Fruit fly (Drosophila melanogaster) whole organism, embryonic: ENCODE measurements around the gene pim.

Source experiments
- Atf-2 ChIP-seq: fragments of 200-800 bp; sonication (Bioruptor generic); optimal IDR thresholded peaks from 2 replicates; lab custom pipeline; 2016; ENCODE audit warnings: missing biosample characterization, missing genetic modification characterization
- Awh ChIP-seq: fragments of 200-800 bp; sonication (Bioruptor generic); IDR thresholded peaks from 2 replicates; pipeline ENCODE4, ENCODE4 v1.3.6; 2022; ENCODE audit warnings: missing biosample characterization, missing genetic modification characterization
- CG10321 ChIP-seq: fragments of 200-800 bp; sonication (Bioruptor generic); IDR thresholded peaks from 2 replicates; pipeline ENCODE4 v1.3.6; 2022; ENCODE audit warnings: missing biosample characterization, missing genetic modification characterization
- CG10366 ChIP-seq: fragments of 200-800 bp; sonication (Bioruptor generic); IDR thresholded peaks from 2 replicates; pipeline ENCODE4 v1.3.6; 2022; ENCODE audit warnings: missing biosample characterization, missing genetic modification characterization
- CG10979 ChIP-seq: fragments of 200-800 bp; sonication (Bioruptor generic); optimal IDR thresholded peaks from 2 replicates; lab custom pipeline; 2018; ENCODE audit warnings: missing biosample characterization, mild to moderate bottlenecking, missing genetic modification characterization, moderate library complexity
- CG11085 ChIP-seq: fragments of 200-800 bp; sonication (Bioruptor generic); IDR thresholded peaks from 2 replicates; pipeline ENCODE4 v1.3.6; 2022; ENCODE audit warnings: missing biosample characterization, missing genetic modification characterization
- CG12155 ChIP-seq: fragments of 200-800 bp; sonication (Bioruptor generic); optimal IDR thresholded peaks from 3 replicates; lab custom pipeline; 2016; ENCODE audit warnings: missing biosample characterization, missing genetic modification characterization
- CG12769 ChIP-seq: fragments of 200-800 bp; sonication (Bioruptor generic); optimal IDR thresholded peaks from 2 replicates; lab custom pipeline; 2019; ENCODE audit warnings: missing biosample characterization, mild to moderate bottlenecking, missing genetic modification characterization, moderate library complexity
- CG13424 ChIP-seq: fragments of 200-800 bp; sonication (Bioruptor generic); optimal IDR thresholded peaks from 2 replicates; lab custom pipeline; 2019; ENCODE audit warnings: missing biosample characterization, mild to moderate bottlenecking, missing genetic modification characterization, moderate library complexity
- CG15011 ChIP-seq: fragments of 200-800 bp; sonication (Bioruptor generic); optimal IDR thresholded peaks from 3 replicates; lab custom pipeline; 2018; ENCODE audit warnings: missing biosample characterization, mild to moderate bottlenecking, missing genetic modification characterization
- CG16815 ChIP-seq: fragments of 200-800 bp; sonication (Bioruptor generic); optimal IDR thresholded peaks from 3 replicates; lab custom pipeline; 2017; ENCODE audit warnings: missing biosample characterization, mild to moderate bottlenecking, missing genetic modification characterization
- CG18619 ChIP-seq: fragments of 200-800 bp; sonication (Bioruptor generic); optimal IDR thresholded peaks from 3 replicates; lab custom pipeline; 2017; ENCODE audit warnings: missing biosample characterization, mild to moderate bottlenecking, missing genetic modification characterization
- CG31224 ChIP-seq: fragments of 200-800 bp; sonication (Bioruptor generic); IDR thresholded peaks from 2 replicates; pipeline ENCODE4 v1.3.6; 2022; ENCODE audit warnings: missing biosample characterization, missing genetic modification characterization
- CG4854 ChIP-seq: fragments of 200-800 bp; sonication (Bioruptor generic); optimal IDR thresholded peaks from 2 replicates; lab custom pipeline; 2016; ENCODE audit warnings: missing biosample characterization, missing genetic modification characterization, inconsistent platforms
- CG6689 ChIP-seq: fragments of 200-800 bp; sonication (Bioruptor generic); IDR thresholded peaks from 2 replicates; pipeline ENCODE4 v1.3.6; 2022; ENCODE audit warnings: missing biosample characterization, missing genetic modification characterization
- CG8281 ChIP-seq: fragments of 200-800 bp; sonication (Bioruptor generic); optimal IDR thresholded peaks from 2 replicates; lab custom pipeline; 2018; ENCODE audit warnings: missing biosample characterization, mild to moderate bottlenecking, missing genetic modification characterization, moderate library complexity
- CG8359 ChIP-seq: fragments of 200-800 bp; sonication (Bioruptor generic); optimal IDR thresholded peaks from 2 replicates; lab custom pipeline; 2017; ENCODE audit warnings: missing biosample characterization, mild to moderate bottlenecking, missing genetic modification characterization, borderline replicate concordance
- CG9437 ChIP-seq: fragments of 200-800 bp; sonication (Bioruptor generic); optimal IDR thresholded peaks from 2 replicates; lab custom pipeline; 2018; ENCODE audit warnings: missing biosample characterization, mild to moderate bottlenecking, missing genetic modification characterization
- CG9932 ChIP-seq: fragments of 200-800 bp; sonication (Bioruptor generic); IDR thresholded peaks from 2 replicates; pipeline ENCODE4 v1.3.6; 2022; ENCODE audit warnings: missing biosample characterization, missing genetic modification characterization
- CTCF ChIP-seq: fragments of 200-800 bp; sonication (Bioruptor generic); optimal IDR thresholded peaks from 2 replicates; lab custom pipeline; 2017; ENCODE audit warnings: missing biosample characterization, mild to moderate bottlenecking, missing genetic modification characterization, moderate library complexity
- CrebB ChIP-seq: fragments of 200-800 bp; sonication (Bioruptor generic); optimal IDR thresholded peaks from 3 replicates; lab custom pipeline; 2018; ENCODE audit warnings: missing biosample characterization, mild to moderate bottlenecking, missing genetic modification characterization
- Dbx ChIP-seq: fragments of 200-800 bp; sonication (Bioruptor generic); IDR thresholded peaks from 3 replicates; pipeline ENCODE4 v1.3.6; 2022; ENCODE audit warnings: missing biosample characterization, missing genetic modification characterization
- Drgx ChIP-seq: fragments of 200-800 bp; sonication (Bioruptor generic); IDR thresholded peaks from 2 replicates; pipeline ENCODE4 v1.3.6; 2022; ENCODE audit warnings: missing biosample characterization, missing genetic modification characterization
- Ets97D ChIP-seq: fragments of 200-800 bp; sonication (Bioruptor generic); optimal IDR thresholded peaks from 3 replicates; lab custom pipeline; 2016; ENCODE audit warnings: missing biosample characterization, missing genetic modification characterization
- HLH4C ChIP-seq: fragments of 200-800 bp; sonication (Bioruptor generic); IDR thresholded peaks from 3 replicates; pipeline ENCODE4 v1.3.6; 2022; ENCODE audit warnings: missing biosample characterization, missing genetic modification characterization; ENCODE audit not compliant: partially characterized antibody
- Med ChIP-seq: fragments of 200-800 bp; sonication (Bioruptor generic); peaks from one replicate; lab custom pipeline; 2016; ENCODE audit warnings: missing biosample characterization, missing genetic modification characterization, mild to moderate bottlenecking, inconsistent platforms, moderate library complexity
- Mes4 ChIP-seq: fragments of 200-800 bp; sonication (Bioruptor generic); optimal IDR thresholded peaks from 2 replicates; lab custom pipeline; 2016; ENCODE audit warnings: missing biosample characterization, missing genetic modification characterization
- NK7.1 ChIP-seq: fragments of 200-800 bp; sonication (Bioruptor generic); optimal IDR thresholded peaks from 3 replicates; lab custom pipeline; 2016; ENCODE audit warnings: missing biosample characterization, missing genetic modification characterization
- Sry-δ ChIP-seq: fragments of 200-800 bp; sonication (Bioruptor generic); optimal IDR thresholded peaks from 2 replicates; lab custom pipeline; 2016; ENCODE audit warnings: missing biosample characterization, missing genetic modification characterization
- Xrp1 ChIP-seq: fragments of 200-800 bp; sonication (Bioruptor generic); IDR thresholded peaks from 2 replicates; pipeline ENCODE4 v1.3.6; 2022; ENCODE audit warnings: missing biosample characterization, missing genetic modification characterization
- ase ChIP-seq: fragments of 200-800 bp; sonication (Bioruptor generic); IDR thresholded peaks from 3 replicates; pipeline ENCODE4 v1.3.6; 2022; ENCODE audit warnings: missing biosample characterization, missing genetic modification characterization
- ato ChIP-seq: fragments of 200-800 bp; sonication (Bioruptor generic); IDR thresholded peaks from 2 replicates; pipeline ENCODE4 v1.3.6; 2022; ENCODE audit warnings: missing biosample characterization, missing genetic modification characterization; ENCODE audit not compliant: partially characterized antibody
- danr ChIP-seq: fragments of 200-800 bp; sonication (Bioruptor generic); IDR thresholded peaks from 2 replicates; pipeline ENCODE4 v1.3.6; 2022; ENCODE audit warnings: missing biosample characterization, missing genetic modification characterization
- emc ChIP-seq: fragments of 200-800 bp; sonication (Bioruptor generic); optimal IDR thresholded peaks from 2 replicates; lab custom pipeline; 2016; ENCODE audit warnings: missing biosample characterization, missing genetic modification characterization
- en ChIP-seq: fragments of 200-800 bp; sonication (Bioruptor generic); optimal IDR thresholded peaks from 2 replicates; lab custom pipeline; 2016; ENCODE audit warnings: missing biosample characterization, missing genetic modification characterization
- ftz-f1 ChIP-seq: fragments of 200-800 bp; sonication (Bioruptor generic); optimal IDR thresholded peaks from 2 replicates; lab custom pipeline; 2016; ENCODE audit warnings: missing biosample characterization, missing genetic modification characterization
- fu2 ChIP-seq: fragments of 200-800 bp; sonication (Bioruptor generic); optimal IDR thresholded peaks from 2 replicates; lab custom pipeline; 2016; ENCODE audit warnings: missing biosample characterization, missing genetic modification characterization
- grn ChIP-seq: fragments of 200-800 bp; sonication (Bioruptor generic); optimal IDR thresholded peaks from 3 replicates; lab custom pipeline; 2017; ENCODE audit warnings: missing biosample characterization, missing genetic modification characterization
- gt ChIP-seq: fragments of 200-800 bp; sonication (Bioruptor generic); IDR thresholded peaks from 2 replicates; pipeline ENCODE4 v1.3.6; 2022; ENCODE audit warnings: missing biosample characterization, missing genetic modification characterization
- hkb ChIP-seq, 2 experiments: fragments of 200-800 bp in 1 of 2; fragments of >200 bp in 1 of 2; sonication (Bioruptor generic) in 1 of 2; IDR thresholded peaks in 1 of 2; optimal IDR thresholded peaks in 1 of 2; 2 replicates each; pipeline versions ENCODE4 v1.3.6 to Lab custom; 2017 to 2022; ENCODE audit warnings: missing biosample characterization in 1 of 2, missing genetic modification characterization in 1 of 2
- klu ChIP-seq: fragments of 200-800 bp; sonication (Bioruptor generic); IDR thresholded peaks from 2 replicates; pipeline ENCODE4 v1.3.6; 2022; ENCODE audit warnings: missing biosample characterization, missing genetic modification characterization
- lab ChIP-seq: fragments of 200-800 bp; sonication (Bioruptor generic); optimal IDR thresholded peaks from 3 replicates; lab custom pipeline; 2017; ENCODE audit warnings: missing biosample characterization, missing genetic modification characterization, mild to moderate bottlenecking, moderate library complexity, missing genetic modification reagents
- lbe ChIP-seq: fragments of 200-800 bp; sonication (Bioruptor generic); optimal IDR thresholded peaks from 2 replicates; lab custom pipeline; 2016; ENCODE audit warnings: missing biosample characterization, mild to moderate bottlenecking, missing genetic modification characterization
- nau ChIP-seq: fragments of 200-800 bp; sonication (Bioruptor generic); optimal IDR thresholded peaks from 3 replicates; lab custom pipeline; 2017; ENCODE audit warnings: missing biosample characterization, mild to moderate bottlenecking, missing genetic modification characterization, missing genetic modification reagents
- nmo ChIP-seq: fragments of 200-800 bp; sonication (Bioruptor generic); optimal IDR thresholded peaks from 2 replicates; lab custom pipeline; 2018; ENCODE audit warnings: missing biosample characterization, mild to moderate bottlenecking, missing genetic modification characterization, moderate library complexity
- pum ChIP-seq: fragments of 200-800 bp; sonication (Bioruptor generic); optimal IDR thresholded peaks from 2 replicates; lab custom pipeline; 2016; ENCODE audit warnings: missing biosample characterization, missing genetic modification characterization
- ranshi ChIP-seq: fragments of 200-800 bp; sonication (Bioruptor generic); IDR thresholded peaks from 2 replicates; pipeline ENCODE4 v1.3.6; 2022; ENCODE audit warnings: missing biosample characterization, missing genetic modification characterization
- ro ChIP-seq: fragments of 200-800 bp; sonication (Bioruptor generic); IDR thresholded peaks from 2 replicates; pipeline ENCODE4 v1.3.6; 2022; ENCODE audit warnings: missing biosample characterization, missing genetic modification characterization
- sd ChIP-seq: fragments of 200-800 bp; sonication (Bioruptor generic); optimal IDR thresholded peaks from 3 replicates; lab custom pipeline; 2018; ENCODE audit warnings: missing biosample characterization, mild to moderate bottlenecking, missing genetic modification characterization, moderate library complexity
- zen2 ChIP-seq: fragments of 200-800 bp; sonication (Bioruptor generic); IDR thresholded peaks from 3 replicates; pipeline ENCODE4 v1.3.6; 2022; ENCODE audit warnings: missing biosample characterization, missing genetic modification characterization; ENCODE audit not compliant: partially characterized antibody

The pim gene

dm6 chr2L:10387869-10388726 is 25.3 kb downstream of the pim start, which contains the start of gene da (continued):
- peak; percentile 8 for TF ChIP-seq CG4854 (GFP tag; lab: Kevin White, UChicago)
- 0 out of 2 replicates have a peak, but pooled peaks have one; percentile 17 for TF ChIP-seq ranshi
- TF ChIP-seq Sry-δ (GFP tag; lab: Kevin White, UChicago), result peak; percentile 71
- peak; percentile 35 for TF ChIP-seq CG10979 (tag; lab: Kevin White, UChicago)
- TF ChIP-seq CG11085 (GFP tag; lab: Robert Waterston, UW), result no peak
- no peak for TF ChIP-seq danr (GFP tag; lab: Robert Waterston, UW)
- TF ChIP-seq CG9932 (GFP tag; lab: Robert Waterston, UW), result peak; percentile 75; the same call in 1 of the 2 replicates
- TF ChIP-seq CG12769, result no peak
- TF ChIP-seq Dbx (GFP tag; lab: Robert Waterston, UW), result 0 out of 3 replicates have a peak, but pooled peaks have one; percentile 15
- no peak for TF ChIP-seq CG10321 (GFP tag; lab: Robert Waterston, UW)
- no peak for TF ChIP-seq zen2 (GFP tag; lab: Robert Waterston, UW)
- peak; percentile 61 for TF ChIP-seq CG18619
- peak; percentile 37; the same call in 1 of the 2 replicates for TF ChIP-seq Drgx (GFP tag; lab: Robert Waterston, UW)
- TF ChIP-seq CG8281 (tag; lab: Kevin White, UChicago), result no peak
- no peak for TF ChIP-seq Atf-2
- peak; percentile 32 for TF ChIP-seq fu2 (GFP tag; lab: Kevin White, UChicago)
- no peak for TF ChIP-seq CG15011 (GFP tag; lab: Kevin White, UChicago)
- TF ChIP-seq CG6689 (GFP tag; lab: Robert Waterston, UW), result peak; percentile 64
- no peak for TF ChIP-seq ro (GFP tag; lab: Robert Waterston, UW)
- TF ChIP-seq nau (GFP tag; lab: Kevin White, UChicago), result no peak
- TF ChIP-seq CG16815 (GFP tag; lab: Kevin White, UChicago), result peak; percentile 19
- no peak for TF ChIP-seq NK7.1 (GFP tag; lab: Kevin White, UChicago)
- peak; percentile 30 for TF ChIP-seq Mes4 (GFP tag; lab: Kevin White, UChicago)
- TF ChIP-seq hkb (optimal IDR thresholded peaks at IDR 0.05; lab: Kevin White, UChicago), result no peak
- TF ChIP-seq hkb (GFP tag; IDR thresholded peaks at IDR 0.05; lab: Robert Waterston, UW), result peak; percentile 54
- no peak for TF ChIP-seq lbe
- no peak for TF ChIP-seq en (GFP tag; lab: Kevin White, UChicago)
- peak; percentile 63 for TF ChIP-seq Xrp1 (GFP tag; lab: Robert Waterston, UW)
- no peak for TF ChIP-seq ftz-f1

- TF ChIP-seq CG31224 (GFP tag; lab: Robert Waterston, UW), result no peak
- no peak for TF ChIP-seq lab (GFP tag; lab: Kevin White, UChicago)
- no peak for TF ChIP-seq CrebB (tag; lab: Kevin White, UChicago)
- peak; percentile 4 for TF ChIP-seq CTCF (GFP tag; lab: Kevin White, UChicago)
- TF ChIP-seq HLH4C (GFP tag; lab: Robert Waterston, UW), result no peak
- TF ChIP-seq CG8281 (tag; lab: Kevin White, UChicago), result no peak
- no peak for TF ChIP-seq ase
- TF ChIP-seq grn (GFP tag; lab: Kevin White, UChicago), result peak; percentile 69
- TF ChIP-seq CG8359 (GFP tag; lab: Kevin White, UChicago), result no peak
- no peak for TF ChIP-seq emc (GFP tag; lab: Kevin White, UChicago)
- no peak for TF ChIP-seq ato (GFP tag; lab: Robert Waterston, UW)
- no peak for TF ChIP-seq Ets97D
- TF ChIP-seq Awh, result no peak
- TF ChIP-seq nmo, result no peak
- no peak for TF ChIP-seq CG9437
- TF ChIP-seq sd, result peak; percentile 85
- TF ChIP-seq CG13424 (tag; lab: Kevin White, UChicago), result no peak
- no peak for TF ChIP-seq gt (GFP tag; lab: Robert Waterston, UW)
- TF ChIP-seq Med (GFP tag; lab: Kevin White, UChicago), result no peak
- no peak for TF ChIP-seq CG12155 (GFP tag; lab: Kevin White, UChicago)
- no peak for TF ChIP-seq pum (GFP tag; lab: Kevin White, UChicago)
- TF ChIP-seq CG10366 (GFP tag; lab: Robert Waterston, UW), result no peak
- no peak for TF ChIP-seq klu (GFP tag; lab: Robert Waterston, UW)
Measured at dm6 chr2L:10393467-10393866, 30.7 kb downstream of the pim start.
